Worm (Caenorhabditis elegans) whole organism, L4/young adult: ENCODE data around the gene cest-35.2.

ENCODE experiments used
- W03F9.2 ChIP-seq: fragments of 150-350 bp; optimal IDR thresholded peaks from 2 replicates; lab custom pipeline; 2014; ENCODE audit warnings: missing biosample characterization, missing genetic modification characterization
- dao-5 ChIP-seq: sonication (generic microtip); optimal IDR thresholded peaks from 2 replicates; lab custom pipeline; 2016; ENCODE audit warnings: missing genotype, missing genetic modification characterization, moderate library complexity, missing compliant biosample characterization

DNA sequence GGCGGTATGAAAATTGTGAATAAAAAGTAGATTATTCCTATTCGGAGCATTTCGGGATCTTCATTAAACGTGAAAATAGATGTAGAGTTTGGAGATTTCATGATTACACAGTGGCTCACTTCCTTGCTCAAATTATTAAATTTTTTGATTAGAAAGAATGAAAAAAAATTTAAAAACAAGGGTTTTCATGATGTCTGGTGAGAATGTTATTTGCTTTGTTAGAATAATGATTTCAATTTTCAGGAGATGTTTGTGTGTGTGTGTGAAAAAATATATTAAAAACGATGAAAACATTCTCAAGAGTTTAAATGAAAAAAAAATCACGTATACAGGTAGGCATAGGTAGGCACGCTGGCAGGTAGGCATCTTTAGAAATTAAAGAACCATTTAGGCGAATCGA, 15.0 kb upstream of the cest-35.2 start, which contains the start of gene srt-68:
- TF ChIP-seq dao-5 (tag; lab: Kevin White, UChicago) (no peak), W03F9.2 (no peak)
